Worm (Caenorhabditis elegans): ENCODE results near the gene ipla-7.

ipla-7 gene

ce11 chrIV:10065159-10065558 is 2.5 kb upstream of the ipla-7 start:
- TF ChIP-seq ref-1 (GFP tag; conservative IDR thresholded peaks at IDR 0.05) (no peak), T22C8.4 (GFP tag; IDR thresholded peaks at IDR 0.05) (no peak), ztf-29 (GFP tag; IDR thresholded peaks at IDR 0.05) (no peak), tab-1 (GFP tag; IDR thresholded peaks at IDR 0.05) (no peak), ztf-23 (GFP tag; IDR thresholded peaks at IDR 0.05) (no peak), cog-1 (tag; optimal IDR thresholded peaks at IDR 0.05) (no peak), flt-1 (GFP tag; IDR thresholded peaks at IDR 0.05) (no peak), klf-2 (GFP tag; conservative IDR thresholded peaks at IDR 0.05) (no peak), med-1 (GFP tag; optimal IDR thresholded peaks at IDR 0.05; ENCODE audit: insufficient read depth) (no peak)

- TF ChIP-seq T22C8.4 (GFP tag; IDR thresholded peaks at IDR 0.05) (no peak), ztf-29 (GFP tag; IDR thresholded peaks at IDR 0.05) (no peak), flt-1 (GFP tag; IDR thresholded peaks at IDR 0.05) (no peak), ztf-23 (GFP tag; IDR thresholded peaks at IDR 0.05) (no peak), ref-1 (GFP tag; conservative IDR thresholded peaks at IDR 0.05) (no peak), tab-1 (GFP tag; IDR thresholded peaks at IDR 0.05) (no peak), med-1 (GFP tag; optimal IDR thresholded peaks at IDR 0.05; ENCODE audit: insufficient read depth) (no peak), cog-1 (tag; optimal IDR thresholded peaks at IDR 0.05) (no peak)
These were observed 1.3 kb upstream of the ipla-7 start for ce11 chrIV:10063941-10064340.

ce11 chrIV:10060795-10061194 is 1.9 kb downstream of the ipla-7 start:
- TF ChIP-seq ref-1 (GFP tag; conservative IDR thresholded peaks at IDR 0.05), result no peak
- TF ChIP-seq cog-1 (tag; optimal IDR thresholded peaks at IDR 0.05), result no peak
- TF ChIP-seq med-1 (GFP tag; optimal IDR thresholded peaks at IDR 0.05; ENCODE audit: insufficient read depth), result no peak
- no peak for TF ChIP-seq flt-1 (GFP tag; IDR thresholded peaks at IDR 0.05)
- no peak for TF ChIP-seq T22C8.4 (GFP tag; IDR thresholded peaks at IDR 0.05)
- no peak for TF ChIP-seq tab-1 (GFP tag; IDR thresholded peaks at IDR 0.05)
- TF ChIP-seq ztf-23 (GFP tag; IDR thresholded peaks at IDR 0.05), result no peak
- TF ChIP-seq klf-2 (GFP tag; conservative IDR thresholded peaks at IDR 0.05), result no peak
- no peak for TF ChIP-seq ztf-29 (GFP tag; IDR thresholded peaks at IDR 0.05)

DNA sequence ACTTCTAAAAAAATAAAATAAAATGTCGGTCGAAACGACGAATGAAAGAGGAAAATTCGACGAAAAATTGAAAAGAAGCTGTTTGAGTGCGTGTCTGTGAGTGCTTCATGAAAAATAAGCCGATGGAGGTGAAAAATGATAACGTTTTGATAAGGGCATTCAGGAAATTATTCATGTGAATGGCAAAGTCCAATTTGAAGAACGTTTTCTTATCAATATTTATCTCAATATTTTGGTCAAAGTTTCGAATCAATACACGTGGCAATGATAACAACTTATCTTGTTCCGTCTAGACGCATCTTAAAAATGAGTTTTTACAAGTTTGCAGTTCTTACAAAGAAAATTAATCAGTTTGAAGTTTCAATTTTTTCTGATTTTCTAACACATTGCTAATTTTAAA is 3.5 kb downstream of the ipla-7 start:
- TF ChIP-seq cog-1 (tag; optimal IDR thresholded peaks at IDR 0.05) (no peak), ztf-23 (GFP tag; IDR thresholded peaks at IDR 0.05) (no peak), flt-1 (GFP tag; IDR thresholded peaks at IDR 0.05) (no peak), med-1 (GFP tag; optimal IDR thresholded peaks at IDR 0.05; ENCODE audit: insufficient read depth) (no peak), tab-1 (GFP tag; IDR thresholded peaks at IDR 0.05) (no peak), T22C8.4 (GFP tag; IDR thresholded peaks at IDR 0.05) (no peak), ztf-29 (GFP tag; IDR thresholded peaks at IDR 0.05) (no peak), klf-2 (GFP tag; conservative IDR thresholded peaks at IDR 0.05) (no peak), ref-1 (GFP tag; conservative IDR thresholded peaks at IDR 0.05) (no peak)

DNA sequence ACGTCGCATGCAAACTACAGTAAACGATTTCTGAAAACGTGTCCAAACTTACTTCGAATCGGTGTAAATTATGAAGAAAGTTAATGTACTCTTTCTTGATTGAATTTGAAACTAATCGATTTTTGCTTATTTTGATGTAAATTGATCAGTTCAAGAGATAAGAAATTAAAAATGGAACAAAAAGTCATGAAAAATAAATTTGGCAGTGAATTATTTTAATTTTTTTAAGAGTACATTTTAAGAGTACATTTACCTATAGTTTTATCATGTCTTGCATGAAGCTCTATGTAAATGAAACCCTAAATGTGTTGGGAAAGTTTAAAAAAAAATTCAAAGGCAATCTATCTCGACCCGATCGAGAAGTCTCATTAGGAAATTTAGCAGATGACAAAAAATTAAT is 6.5 kb downstream of the ipla-7 start, which contains the start of gene T04B2.7:
T04B2.7 (minus strand) TSS at position 101 of the 400 bp plus-strand sequence.
- TF ChIP-seq flt-1 (GFP tag; IDR thresholded peaks at IDR 0.05) (no peak), klf-2 (GFP tag; conservative IDR thresholded peaks at IDR 0.05) (no peak), ztf-29 (GFP tag; IDR thresholded peaks at IDR 0.05) (no peak), cog-1 (tag; optimal IDR thresholded peaks at IDR 0.05) (no peak), tab-1 (GFP tag; IDR thresholded peaks at IDR 0.05) (no peak)

- no peak for TF ChIP-seq flt-1 (GFP tag; IDR thresholded peaks at IDR 0.05)
These were observed 9.1 kb downstream of the ipla-7 start, which contains the start of gene srv-12 for ce11 chrIV:10053550-10053949. TSS of gene srv-12 (minus strand) at chrIV:10053650.

DNA sequence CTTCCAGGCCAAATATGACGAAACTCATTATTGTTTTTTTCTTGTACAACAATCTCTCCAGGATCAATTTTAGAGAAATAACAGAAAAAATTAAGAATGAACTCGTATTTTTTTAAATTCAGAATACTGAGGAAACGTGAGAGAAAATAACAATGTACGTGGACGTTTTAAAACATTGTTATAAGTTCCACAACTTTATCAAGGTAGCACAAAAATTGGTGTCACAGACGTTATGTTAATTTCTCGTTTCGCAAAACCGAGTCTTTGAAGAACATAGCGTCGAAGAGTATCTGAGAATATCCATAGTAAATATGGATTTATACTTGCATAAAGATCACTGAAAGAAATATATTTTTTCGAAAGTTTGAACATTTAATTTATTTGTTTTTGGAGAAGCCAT is 11.6 kb downstream of the ipla-7 start, which contains the start of gene T04B2.8:
T04B2.8 (minus strand) TSS at position 101 of the 400 bp plus-strand sequence.
- TF ChIP-seq ztf-29 (GFP tag; IDR thresholded peaks at IDR 0.05) (no peak), tab-1 (GFP tag; IDR thresholded peaks at IDR 0.05) (no peak), cog-1 (tag; optimal IDR thresholded peaks at IDR 0.05) (no peak)

- TF ChIP-seq T22C8.4 (GFP tag; IDR thresholded peaks at IDR 0.05) (no peak), cog-1 (tag; optimal IDR thresholded peaks at IDR 0.05) (no peak), med-1 (GFP tag; optimal IDR thresholded peaks at IDR 0.05; ENCODE audit: insufficient read depth) (no peak), klf-2 (GFP tag; conservative IDR thresholded peaks at IDR 0.05) (no peak), ztf-23 (GFP tag; IDR thresholded peaks at IDR 0.05) (no peak), tab-1 (GFP tag; IDR thresholded peaks at IDR 0.05) (no peak), ztf-29 (GFP tag; IDR thresholded peaks at IDR 0.05) (no peak), ref-1 (GFP tag; conservative IDR thresholded peaks at IDR 0.05) (no peak), flt-1 (GFP tag; IDR thresholded peaks at IDR 0.05) (no peak)
These were observed 14.4 kb downstream of the ipla-7 start for ce11 chrIV:10048268-10048667.

- no peak for TF ChIP-seq T22C8.4 (GFP tag; IDR thresholded peaks at IDR 0.05)
- TF ChIP-seq cog-1 (tag; optimal IDR thresholded peaks at IDR 0.05), result no peak
- TF ChIP-seq klf-2 (GFP tag; conservative IDR thresholded peaks at IDR 0.05), result no peak
- no peak for TF ChIP-seq ref-1 (GFP tag; conservative IDR thresholded peaks at IDR 0.05)
These were observed 15.5 kb downstream of the ipla-7 start, which contains the start of gene T04B2.3 for ce11 chrIV:10047108-10047507. TSS of gene T04B2.3 (plus strand) at chrIV:10047408.

DNA sequence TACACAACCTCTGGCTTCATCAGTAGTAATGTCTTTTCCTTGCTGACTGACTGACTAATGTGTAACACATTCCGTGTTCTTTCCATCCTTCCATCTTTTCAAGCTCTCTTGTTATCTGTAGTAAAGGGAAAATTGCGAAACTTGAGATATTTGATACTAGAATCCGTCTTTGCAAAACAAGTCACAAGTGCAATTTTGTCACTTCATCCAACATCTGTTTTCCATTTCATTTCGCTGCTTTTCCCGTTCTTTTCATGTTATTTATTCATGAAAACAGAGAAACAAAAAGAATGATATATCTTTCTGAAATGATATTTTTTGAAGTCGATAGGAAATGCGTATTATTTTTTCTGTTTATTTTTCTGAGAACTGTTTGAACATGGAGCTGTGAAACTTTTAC is 16.6 kb downstream of the ipla-7 start:
- no peak for TF ChIP-seq cog-1 (tag; optimal IDR thresholded peaks at IDR 0.05)
- TF ChIP-seq klf-2 (GFP tag; conservative IDR thresholded peaks at IDR 0.05), result no peak
- no peak for TF ChIP-seq ref-1 (GFP tag; conservative IDR thresholded peaks at IDR 0.05)
- TF ChIP-seq T22C8.4 (GFP tag; IDR thresholded peaks at IDR 0.05), result no peak
- no peak for TF ChIP-seq tab-1 (GFP tag; IDR thresholded peaks at IDR 0.05)
- no peak for TF ChIP-seq ztf-29 (GFP tag; IDR thresholded peaks at IDR 0.05)
- no peak for TF ChIP-seq med-1 (GFP tag; optimal IDR thresholded peaks at IDR 0.05; ENCODE audit: insufficient read depth)
- no peak for TF ChIP-seq ztf-23 (GFP tag; IDR thresholded peaks at IDR 0.05)
- no peak for TF ChIP-seq flt-1 (GFP tag; IDR thresholded peaks at IDR 0.05)

- TF ChIP-seq flt-1 (GFP tag; IDR thresholded peaks at IDR 0.05), result no peak
- TF ChIP-seq ztf-23 (GFP tag; IDR thresholded peaks at IDR 0.05), result no peak
- TF ChIP-seq ref-1 (GFP tag; conservative IDR thresholded peaks at IDR 0.05), result no peak
- TF ChIP-seq tab-1 (GFP tag; IDR thresholded peaks at IDR 0.05), result no peak
- TF ChIP-seq cog-1 (tag; optimal IDR thresholded peaks at IDR 0.05), result no peak
- TF ChIP-seq ztf-29 (GFP tag; IDR thresholded peaks at IDR 0.05), result no peak
- no peak for TF ChIP-seq med-1 (GFP tag; optimal IDR thresholded peaks at IDR 0.05; ENCODE audit: insufficient read depth)
- no peak for TF ChIP-seq klf-2 (GFP tag; conservative IDR thresholded peaks at IDR 0.05)
- TF ChIP-seq T22C8.4 (GFP tag; IDR thresholded peaks at IDR 0.05), result no peak
These were observed 19.8 kb downstream of the ipla-7 start, which contains the start of gene frk-1 for ce11 chrIV:10042881-10043280. TSS of gene frk-1 (plus strand) at chrIV:10043181.

Data from whole organism, midembryonic.